Worm (Caenorhabditis elegans): ENCODE measurements around the gene rcq-5.
A peak's percentile ranks its signal among the peaks of the same experiment; 100 is the strongest.

Gene rcq-5

ce11 chrIII:4094681-4095080 is 36.9 kb upstream of the rcq-5 start, which contains the start of gene rnr-2:
Gene rnr-2 (minus strand): TSS chrIII:4094921.
- TF ChIP-seq ztf-11 (tag; optimal IDR thresholded peaks at IDR 0.05) (no peak), hlh-1 (tag; optimal IDR thresholded peaks at IDR 0.05) (peak; percentile 3)

- TF ChIP-seq blmp-1 (tag; optimal IDR thresholded peaks at IDR 0.05): no peak
- no peak for TF ChIP-seq lin-13 (tag; optimal IDR thresholded peaks at IDR 0.05)
- TF ChIP-seq lin-32 (GFP tag; optimal IDR thresholded peaks at IDR 0.05): no peak
- no peak for TF ChIP-seq ceh-83 (GFP tag; optimal IDR thresholded peaks at IDR 0.05)
- TF ChIP-seq sem-2 (GFP tag; optimal IDR thresholded peaks at IDR 0.05): no peak
- TF ChIP-seq elt-3 (tag; optimal IDR thresholded peaks at IDR 0.05): no peak
- no peak for TF ChIP-seq ces-1 (GFP tag; optimal IDR thresholded peaks at IDR 0.05)
- no peak for TF ChIP-seq ceh-39 (tag; optimal IDR thresholded peaks at IDR 0.05)
- TF ChIP-seq pha-4 (tag; optimal IDR thresholded peaks at IDR 0.05): no peak
- TF ChIP-seq mab-5 (tag; optimal IDR thresholded peaks at IDR 0.05): no peak
- TF ChIP-seq sptf-1 (tag; optimal IDR thresholded peaks at IDR 0.05): no peak
Measured at ce11 chrIII:4092962-4093361, 35.2 kb upstream of the rcq-5 start.

ce11 chrIII:4092020-4092419 is 34.2 kb upstream of the rcq-5 start, which contains the start of gene C03C10.5:
Gene C03C10.5 (minus strand): TSS chrIII:4092120.
- TF ChIP-seq ceh-43 (GFP tag; optimal IDR thresholded peaks at IDR 0.05) (no peak), elt-1 (tag; optimal IDR thresholded peaks at IDR 0.05; ENCODE audit: borderline replicate concordance, insufficient read depth) (no peak), unc-39 (tag; optimal IDR thresholded peaks at IDR 0.05) (no peak), lin-32 (GFP tag; optimal IDR thresholded peaks at IDR 0.05) (peak; percentile 75), unc-62 (GFP tag; optimal IDR thresholded peaks at IDR 0.05) (no peak)

ce11 chrIII:4090773-4091172 is 33.0 kb upstream of the rcq-5 start, which contains the start of gene C03C10.2:
Gene C03C10.2 (plus strand): TSS chrIII:4091073.
- no peak for TF ChIP-seq ces-1 (GFP tag; optimal IDR thresholded peaks at IDR 0.05)
- TF ChIP-seq elt-1 (tag; optimal IDR thresholded peaks at IDR 0.05; ENCODE audit: borderline replicate concordance, insufficient read depth): no peak
- TF ChIP-seq ceh-83 (GFP tag; optimal IDR thresholded peaks at IDR 0.05): no peak
- TF ChIP-seq cnd-1 (tag; optimal IDR thresholded peaks at IDR 0.05): no peak
- no peak for TF ChIP-seq nhr-2 (tag; optimal IDR thresholded peaks at IDR 0.05)
- TF ChIP-seq nhr-237 (tag; optimal IDR thresholded peaks at IDR 0.05): no peak
- no peak for TF ChIP-seq ceh-43 (GFP tag; optimal IDR thresholded peaks at IDR 0.05)

ce11 chrIII:4088338-4088918 is 30.7 kb upstream of the rcq-5 start:
- peak; percentile 15 for TF ChIP-seq unc-120 (tag; optimal IDR thresholded peaks at IDR 0.05; ENCODE audit: poor library complexity, severe bottlenecking)
- TF ChIP-seq ztf-11 (tag; optimal IDR thresholded peaks at IDR 0.05): no peak
- TF ChIP-seq flh-1 (GFP tag; optimal IDR thresholded peaks at IDR 0.05): no peak
- no peak for TF ChIP-seq elt-3 (tag; optimal IDR thresholded peaks at IDR 0.05)
- TF ChIP-seq pha-4 (tag; optimal IDR thresholded peaks at IDR 0.05): no peak
- no peak for TF ChIP-seq elt-1 (tag; optimal IDR thresholded peaks at IDR 0.05; ENCODE audit: borderline replicate concordance, insufficient read depth)
- no peak for TF ChIP-seq cnd-1 (tag; optimal IDR thresholded peaks at IDR 0.05)
- no peak for TF ChIP-seq ham-2 (GFP tag; optimal IDR thresholded peaks at IDR 0.05)
- no peak for TF ChIP-seq snpc-4 (tag; optimal IDR thresholded peaks at IDR 0.05)
- no peak for TF ChIP-seq ceh-83 (GFP tag; optimal IDR thresholded peaks at IDR 0.05)
- TF ChIP-seq ces-1 (GFP tag; optimal IDR thresholded peaks at IDR 0.05): peak; percentile 85
- TF ChIP-seq ceh-39 (tag; optimal IDR thresholded peaks at IDR 0.05): no peak
- peak; percentile 2 for TF ChIP-seq lsy-2 (tag; optimal IDR thresholded peaks at IDR 0.05)

- TF ChIP-seq ceh-43 (GFP tag; optimal IDR thresholded peaks at IDR 0.05) (no peak), snpc-4 (tag; optimal IDR thresholded peaks at IDR 0.05) (no peak), blmp-1 (tag; optimal IDR thresholded peaks at IDR 0.05) (no peak), ztf-11 (tag; optimal IDR thresholded peaks at IDR 0.05) (no peak), lsy-2 (tag; optimal IDR thresholded peaks at IDR 0.05) (peak; percentile 79), M03D4.4 (tag; optimal IDR thresholded peaks at IDR 0.05) (no peak), zip-8 (tag; optimal IDR thresholded peaks at IDR 0.05) (no peak), unc-62 (GFP tag; optimal IDR thresholded peaks at IDR 0.05) (no peak), cnd-1 (tag; optimal IDR thresholded peaks at IDR 0.05) (no peak), nhr-28 (tag; optimal IDR thresholded peaks at IDR 0.05) (no peak), mab-5 (tag; optimal IDR thresholded peaks at IDR 0.05) (no peak), flh-1 (GFP tag; optimal IDR thresholded peaks at IDR 0.05) (no peak), lin-13 (tag; optimal IDR thresholded peaks at IDR 0.05) (peak; percentile 79), elt-3 (tag; optimal IDR thresholded peaks at IDR 0.05) (no peak), ham-2 (GFP tag; optimal IDR thresholded peaks at IDR 0.05) (peak; percentile 24), nhr-76 (tag; optimal IDR thresholded peaks at IDR 0.05) (no peak), tbx-8 (GFP tag; optimal IDR thresholded peaks at IDR 0.05) (no peak), unc-39 (tag; optimal IDR thresholded peaks at IDR 0.05) (no peak), nhr-12 (tag; optimal IDR thresholded peaks at IDR 0.05) (no peak), sptf-1 (tag; optimal IDR thresholded peaks at IDR 0.05) (peak; percentile 45), mls-2 (tag; optimal IDR thresholded peaks at IDR 0.05) (peak; percentile 27), bed-3 (GFP tag; optimal IDR thresholded peaks at IDR 0.05) (no peak), nhr-2 (tag; optimal IDR thresholded peaks at IDR 0.05) (no peak), ces-1 (GFP tag; optimal IDR thresholded peaks at IDR 0.05) (peak; percentile 83), hlh-1 (tag; optimal IDR thresholded peaks at IDR 0.05) (peak; percentile 43), pha-4 (tag; optimal IDR thresholded peaks at IDR 0.05) (peak; percentile 74), unc-120 (tag; optimal IDR thresholded peaks at IDR 0.05; ENCODE audit: poor library complexity, severe bottlenecking) (peak; percentile 16), nhr-237 (tag; optimal IDR thresholded peaks at IDR 0.05) (peak; percentile 54), ceh-39 (tag; optimal IDR thresholded peaks at IDR 0.05) (peak; percentile 68), mep-1 (tag; optimal IDR thresholded peaks at IDR 0.05) (peak; percentile 77), lin-32 (GFP tag; optimal IDR thresholded peaks at IDR 0.05) (no peak), drap-1 (GFP tag; optimal IDR thresholded peaks at IDR 0.05) (no peak)
Measured at ce11 chrIII:4087565-4087964, 29.8 kb upstream of the rcq-5 start.

Data from whole organism, mixed stage, embryonic.